Fruit fly (Drosophila melanogaster) whole organism, embryonic: ENCODE results near the gene CG13631.

ENCODE experiments used
- ATbp ChIP-seq: fragments of 200-800 bp; sonication (Bioruptor generic); optimal IDR thresholded peaks from 2 replicates; lab custom pipeline; 2017; ENCODE audit warnings: missing biosample characterization, mild to moderate bottlenecking, missing genetic modification characterization, missing genetic modification reagents
- Abd-B ChIP-seq: fragments of 200-800 bp; sonication (Bioruptor generic); optimal IDR thresholded peaks from 2 replicates; lab custom pipeline; 2018; ENCODE audit warnings: missing biosample characterization, mild to moderate bottlenecking, missing genetic modification characterization, moderate library complexity
- Aef1 ChIP-seq: fragments of 200-800 bp; sonication (Bioruptor generic); IDR thresholded peaks from 3 replicates; pipeline ENCODE4 v1.3.6; 2022; ENCODE audit warnings: missing biosample characterization, missing genetic modification characterization
- Bteb2 ChIP-seq: fragments of 200-800 bp; sonication (Bioruptor generic); optimal IDR thresholded peaks from 2 replicates; lab custom pipeline; 2016; ENCODE audit warnings: missing biosample characterization, missing genetic modification characterization
- CG11247 ChIP-seq: fragments of 200-800 bp; sonication (Bioruptor generic); IDR thresholded peaks from 2 replicates; pipeline ENCODE4 v1.3.6; 2022; ENCODE audit warnings: missing biosample characterization, missing genetic modification characterization
- CG11398 ChIP-seq: fragments of 200-800 bp; sonication (Bioruptor generic); optimal IDR thresholded peaks from 2 replicates; lab custom pipeline; 2016; ENCODE audit warnings: missing biosample characterization, missing genetic modification characterization
- CG12104 ChIP-seq: fragments of 200-800 bp; sonication (Bioruptor generic); optimal IDR thresholded peaks from 3 replicates; lab custom pipeline; 2016; ENCODE audit warnings: missing biosample characterization, missing genetic modification characterization
- CG12391 ChIP-seq: fragments of 200-800 bp; sonication (Bioruptor generic); optimal IDR thresholded peaks from 3 replicates; lab custom pipeline; 2018; ENCODE audit warnings: missing biosample characterization, mild to moderate bottlenecking, missing genetic modification characterization, moderate library complexity
- CG13123 ChIP-seq: fragments of 200-800 bp; sonication (Bioruptor generic); optimal IDR thresholded peaks from 2 replicates; lab custom pipeline; 2016; ENCODE audit warnings: missing biosample characterization, missing genetic modification characterization
- CG14860 ChIP-seq: fragments of 200-800 bp; sonication (Bioruptor generic); IDR thresholded peaks from 3 replicates; pipeline ENCODE4 v1.3.6; 2022; ENCODE audit warnings: missing biosample characterization, missing genetic modification characterization; ENCODE audit not compliant: partially characterized antibody
- CG1603 ChIP-seq: fragments of 200-800 bp; sonication (Bioruptor generic); optimal IDR thresholded peaks from 2 replicates; lab custom pipeline; 2019; ENCODE audit warnings: missing biosample characterization, mild to moderate bottlenecking, missing genetic modification characterization, moderate library complexity
- CG30431 ChIP-seq: fragments of 200-800 bp; sonication (Bioruptor generic); optimal IDR thresholded peaks from 2 replicates; lab custom pipeline; 2017; ENCODE audit warnings: missing biosample characterization, missing genetic modification characterization
- CG3847 ChIP-seq: fragments of 200-800 bp; sonication (Bioruptor generic); IDR thresholded peaks from 2 replicates; pipeline ENCODE4 v1.3.6; 2022; ENCODE audit warnings: missing biosample characterization, missing genetic modification characterization
- CG4282 ChIP-seq: fragments of 200-800 bp; sonication (Bioruptor generic); optimal IDR thresholded peaks from 2 replicates; lab custom pipeline; 2016; ENCODE audit warnings: missing biosample characterization, missing genetic modification characterization
- CG43689 ChIP-seq: fragments of 200-800 bp; sonication (Bioruptor generic); IDR thresholded peaks from 2 replicates; pipeline ENCODE4 v1.3.6; 2022; ENCODE audit warnings: missing biosample characterization, missing genetic modification characterization
- CG6272 ChIP-seq: fragments of 200-800 bp; sonication (Bioruptor generic); IDR thresholded peaks from 2 replicates; pipeline ENCODE4 v1.3.6; 2022; ENCODE audit warnings: missing biosample characterization, missing genetic modification characterization
- CG7745 ChIP-seq: fragments of 200-800 bp; sonication (Bioruptor generic); optimal IDR thresholded peaks from 2 replicates; lab custom pipeline; 2018; ENCODE audit warnings: missing biosample characterization, mild to moderate bottlenecking, missing genetic modification characterization, moderate library complexity
- CG9437 ChIP-seq: fragments of 200-800 bp; sonication (Bioruptor generic); optimal IDR thresholded peaks from 2 replicates; lab custom pipeline; 2018; ENCODE audit warnings: missing biosample characterization, mild to moderate bottlenecking, missing genetic modification characterization
- CTCF ChIP-seq: fragments of 200-800 bp; sonication (Bioruptor generic); optimal IDR thresholded peaks from 2 replicates; lab custom pipeline; 2017; ENCODE audit warnings: missing biosample characterization, mild to moderate bottlenecking, missing genetic modification characterization, moderate library complexity
- Dek ChIP-seq: fragments of 200-800 bp; sonication (Bioruptor generic); optimal IDR thresholded peaks from 3 replicates; lab custom pipeline; 2019; ENCODE audit warnings: missing biosample characterization, mild to moderate bottlenecking, missing genetic modification characterization, moderate library complexity
- Dip3 ChIP-seq: fragments of 200-800 bp; sonication (Bioruptor generic); optimal IDR thresholded peaks from 3 replicates; lab custom pipeline; 2016; ENCODE audit warnings: missing biosample characterization, missing genetic modification characterization
- Hand ChIP-seq: fragments of 200-800 bp; sonication (Bioruptor generic); optimal IDR thresholded peaks from 2 replicates; lab custom pipeline; 2017; ENCODE audit warnings: mild to moderate bottlenecking, missing biosample characterization, missing genetic modification reagents, missing genetic modification characterization
- HmgZ ChIP-seq: fragments of 200-800 bp; sonication (Bioruptor generic); optimal IDR thresholded peaks from 2 replicates; lab custom pipeline; 2018; ENCODE audit warnings: missing biosample characterization, mild to moderate bottlenecking, missing genetic modification characterization
- Med ChIP-seq: fragments of 200-800 bp; sonication (Bioruptor generic); peaks from one replicate; lab custom pipeline; 2016; ENCODE audit warnings: missing biosample characterization, missing genetic modification characterization, mild to moderate bottlenecking, inconsistent platforms, moderate library complexity
- Nf-YB ChIP-seq: fragments of 200-800 bp; sonication (Bioruptor generic); optimal IDR thresholded peaks from 3 replicates; lab custom pipeline; 2019; ENCODE audit warnings: missing biosample characterization, mild to moderate bottlenecking, missing genetic modification characterization, moderate library complexity
- Opbp ChIP-seq: fragments of 200-800 bp; sonication (Bioruptor generic); IDR thresholded peaks from 3 replicates; pipeline ENCODE4 v1.3.6; 2022; ENCODE audit warnings: missing biosample characterization, missing genetic modification characterization; ENCODE audit not compliant: partially characterized antibody
- Sry-β ChIP-seq: fragments of 200-800 bp; sonication (Bioruptor generic); optimal IDR thresholded peaks from 2 replicates; lab custom pipeline; 2018; ENCODE audit warnings: missing biosample characterization, mild to moderate bottlenecking, missing genetic modification characterization, moderate library complexity
- TFAM ChIP-seq: fragments of 200-800 bp; sonication (Bioruptor generic); optimal IDR thresholded peaks from 2 replicates; lab custom pipeline; 2017; ENCODE audit warnings: missing biosample characterization, missing genetic modification characterization, inconsistent platforms
- Trl ChIP-seq, 3 experiments: fragments of >200 bp in 2 of 3; fragments of 200-800 bp in 1 of 3; sonication (Bioruptor generic) in 1 of 3; optimal IDR thresholded peaks; 2 replicates in 1 of 3; 3 replicates in 2 of 3; lab custom pipeline; 2016 to 2017; ENCODE audit warnings: missing biosample characterization in 1 of 3, missing genetic modification characterization in 1 of 3
- chif ChIP-seq, 2 experiments: fragments of 200-800 bp; sonication (Bioruptor generic); optimal IDR thresholded peaks; 3 replicates each; lab custom pipeline; 2016; ENCODE audit warnings: missing biosample characterization in 2 of 2, missing genetic modification characterization in 2 of 2
- cwo ChIP-seq: fragments of 200-800 bp; sonication (Bioruptor generic); optimal IDR thresholded peaks from 3 replicates; lab custom pipeline; 2017; ENCODE audit warnings: missing biosample characterization, missing genetic modification characterization, mild to moderate bottlenecking, moderate library complexity, missing genetic modification reagents
- dan ChIP-seq: fragments of 200-800 bp; sonication (Bioruptor generic); IDR thresholded peaks from 2 replicates; pipeline ENCODE4 v1.3.6; 2022; ENCODE audit warnings: missing biosample characterization, missing genetic modification characterization
- dimm ChIP-seq: fragments of 200-800 bp; sonication (Bioruptor generic); IDR thresholded peaks from 2 replicates; pipeline ENCODE4 v1.3.6; 2022; ENCODE audit warnings: missing biosample characterization, missing genetic modification characterization
- ems ChIP-seq: fragments of 200-800 bp; sonication (Bioruptor generic); optimal IDR thresholded peaks from 3 replicates; lab custom pipeline; 2016; ENCODE audit warnings: missing biosample characterization, missing genetic modification characterization
- insv ChIP-seq, 2 experiments: fragments of 200-800 bp; sonication (Bioruptor generic); optimal IDR thresholded peaks; 3 replicates each; lab custom pipeline; 2016 to 2018; ENCODE audit warnings: missing biosample characterization in 2 of 2, missing genetic modification characterization in 2 of 2
- jing ChIP-seq: fragments of 200-800 bp; sonication (Bioruptor generic); optimal IDR thresholded peaks from 2 replicates; lab custom pipeline; 2018; ENCODE audit warnings: missing biosample characterization, mild to moderate bottlenecking, missing genetic modification characterization
- lab ChIP-seq: fragments of 200-800 bp; sonication (Bioruptor generic); optimal IDR thresholded peaks from 3 replicates; lab custom pipeline; 2017; ENCODE audit warnings: missing biosample characterization, missing genetic modification characterization, mild to moderate bottlenecking, moderate library complexity, missing genetic modification reagents
- phol ChIP-seq: fragments of 200-800 bp; sonication (Bioruptor generic); optimal IDR thresholded peaks from 3 replicates; lab custom pipeline; 2018; ENCODE audit warnings: missing biosample characterization, mild to moderate bottlenecking, missing genetic modification characterization, moderate library complexity
- prd ChIP-seq, 3 experiments: fragments of >200 bp in 2 of 3; fragments of 200-800 bp in 1 of 3; sonication (Bioruptor generic) in 1 of 3; optimal IDR thresholded peaks in 2 of 3; IDR thresholded peaks in 1 of 3; 2 replicates in 2 of 3; 3 replicates in 1 of 3; pipeline versions ENCODE4 v1.3.6 to Lab custom; 2017 to 2022; ENCODE audit warnings: missing biosample characterization in 1 of 3, missing genetic modification characterization in 1 of 3
- pros ChIP-seq: fragments of 200-800 bp; sonication (Bioruptor generic); optimal IDR thresholded peaks from 3 replicates; lab custom pipeline; 2019; ENCODE audit warnings: missing biosample characterization, mild to moderate bottlenecking, missing genetic modification characterization, moderate library complexity
- ranshi ChIP-seq: fragments of 200-800 bp; sonication (Bioruptor generic); IDR thresholded peaks from 2 replicates; pipeline ENCODE4 v1.3.6; 2022; ENCODE audit warnings: missing biosample characterization, missing genetic modification characterization
- schlank ChIP-seq: fragments of 200-800 bp; sonication (Bioruptor generic); optimal IDR thresholded peaks from 2 replicates; lab custom pipeline; 2018; ENCODE audit warnings: missing biosample characterization, mild to moderate bottlenecking, missing genetic modification characterization
- sna ChIP-seq: fragments of 200-800 bp; sonication (Bioruptor generic); IDR thresholded peaks from 2 replicates; pipeline ENCODE4 v1.3.6; 2022; ENCODE audit warnings: missing biosample characterization, missing genetic modification characterization; ENCODE audit not compliant: partially characterized antibody
- stc ChIP-seq: fragments of 200-800 bp; sonication (Bioruptor generic); IDR thresholded peaks from 2 replicates; pipeline ENCODE4 v1.3.6; 2022; ENCODE audit warnings: missing biosample characterization, missing genetic modification characterization
- tna ChIP-seq: fragments of 200-800 bp; sonication (Bioruptor generic); IDR thresholded peaks from 2 replicates; pipeline ENCODE4 v1.3.6; 2022; ENCODE audit warnings: missing biosample characterization, missing genetic modification characterization; ENCODE audit not compliant: partially characterized antibody
- tup ChIP-seq: fragments of 200-800 bp; sonication (Bioruptor generic); optimal IDR thresholded peaks from 2 replicates; lab custom pipeline; 2016; ENCODE audit warnings: missing biosample characterization, mild to moderate bottlenecking, missing genetic modification characterization, moderate library complexity
- tx ChIP-seq: fragments of 200-800 bp; sonication (Bioruptor generic); optimal IDR thresholded peaks from 2 replicates; lab custom pipeline; 2016; ENCODE audit warnings: missing biosample characterization, missing genetic modification characterization
- vvl ChIP-seq: fragments of 200-800 bp; sonication (Bioruptor generic); IDR thresholded peaks from 2 replicates; pipeline ENCODE4 v1.3.6; 2022; ENCODE audit warnings: missing biosample characterization, missing genetic modification characterization

The CG13631 gene

dm6 chr3R:24816993-24817854 lies 48.1 kb downstream of the CG13631 start, which contains the start of the genes CG5808 and Saf-B (continued):
- peak; percentile 41; the same call in 1 of the 2 replicates for TF ChIP-seq CG3847 (GFP tag; lab: Robert Waterston, UW)
- no peak for TF ChIP-seq Trl (optimal IDR thresholded peaks at IDR 0.05; lab: Kevin White, UChicago)
- TF ChIP-seq Trl (GFP tag; optimal IDR thresholded peaks at IDR 0.05; lab: Kevin White, UChicago) = no peak
- no peak for TF ChIP-seq chif (GFP tag; optimal IDR thresholded peaks at IDR 0.05; lab: Kevin White, UChicago)
- TF ChIP-seq tx (GFP tag; lab: Kevin White, UChicago) = no peak
- no peak for TF ChIP-seq CG1603 (tag; lab: Kevin White, UChicago)
- TF ChIP-seq TFAM (GFP tag; lab: Kevin White, UChicago) = no peak
- no peak for TF ChIP-seq dimm (GFP tag; lab: Robert Waterston, UW)
- TF ChIP-seq Dek (tag; lab: Kevin White, UChicago) = peak; percentile 33
- TF ChIP-seq ems (GFP tag; lab: Kevin White, UChicago) = no peak
- TF ChIP-seq prd (optimal IDR thresholded peaks at IDR 0.05; lab: Kevin White, UChicago) = no peak
- peak; percentile 65 for TF ChIP-seq prd (GFP tag; IDR thresholded peaks at IDR 0.05; lab: Robert Waterston, UW)
- TF ChIP-seq lab (GFP tag; lab: Kevin White, UChicago) = no peak
- peak; percentile 94 for TF ChIP-seq phol (tag; lab: Kevin White, UChicago)
- peak; percentile 92 for TF ChIP-seq CG14860 (GFP tag; lab: Robert Waterston, UW)
- TF ChIP-seq Dip3 (GFP tag; lab: Kevin White, UChicago) = no peak
- TF ChIP-seq Bteb2 (GFP tag; lab: Kevin White, UChicago) = no peak
- TF ChIP-seq schlank (tag; lab: Kevin White, UChicago) = no peak
- no peak for TF ChIP-seq Abd-B (GFP tag; lab: Kevin White, UChicago)
- no peak for TF ChIP-seq ranshi (GFP tag; lab: Robert Waterston, UW)
- TF ChIP-seq CTCF (GFP tag; lab: Kevin White, UChicago) = no peak
- no peak for TF ChIP-seq stc (GFP tag; lab: Robert Waterston, UW)
- no peak for TF ChIP-seq CG13123
- no peak for TF ChIP-seq jing (GFP tag; lab: Kevin White, UChicago)
- no peak for TF ChIP-seq ATbp (GFP tag; lab: Kevin White, UChicago)
- no peak for TF ChIP-seq pros (GFP tag; lab: Kevin White, UChicago)
- TF ChIP-seq Sry-β (GFP tag; lab: Kevin White, UChicago) = peak; percentile 10
- no peak for TF ChIP-seq CG6272 (GFP tag; lab: Robert Waterston, UW)
- no peak for TF ChIP-seq tup (GFP tag; lab: Kevin White, UChicago)
- TF ChIP-seq Nf-YB (GFP tag; lab: Kevin White, UChicago) = no peak
- TF ChIP-seq CG11247 (GFP tag; lab: Robert Waterston, UW) = no peak
- peak; percentile 86 for TF ChIP-seq CG9437 (GFP tag; lab: Kevin White, UChicago)
- peak; percentile 69 for TF ChIP-seq CG12391 (tag; lab: Kevin White, UChicago)
- peak; percentile 68 for TF ChIP-seq vvl
- peak; percentile 83 for TF ChIP-seq tna (GFP tag; lab: Robert Waterston, UW)
- TF ChIP-seq insv (GFP tag; optimal IDR thresholded peaks at IDR 0.05; lab: Kevin White, UChicago) = no peak
- no peak for TF ChIP-seq Hand (GFP tag; lab: Kevin White, UChicago)
- TF ChIP-seq cwo = no peak
- no peak for TF ChIP-seq CG4282 (GFP tag; lab: Kevin White, UChicago)
- peak; percentile 42 for TF ChIP-seq Aef1 (GFP tag; lab: Robert Waterston, UW)
- no peak for TF ChIP-seq HmgZ (tag; lab: Kevin White, UChicago)
- peak; percentile 78 for TF ChIP-seq Med
- peak; percentile 56 for TF ChIP-seq sna (GFP tag; lab: Robert Waterston, UW)
- peak; percentile 74 for TF ChIP-seq CG12104 (GFP tag; lab: Kevin White, UChicago)
- TF ChIP-seq CG11398 (GFP tag; lab: Kevin White, UChicago) = no peak
- peak; percentile 80 for TF ChIP-seq Opbp (GFP tag; lab: Robert Waterston, UW)
- no peak for TF ChIP-seq CG43689 (GFP tag; lab: Robert Waterston, UW)
- no peak for TF ChIP-seq CG7745 (tag; lab: Kevin White, UChicago)
- no peak for TF ChIP-seq CG30431
- no peak for TF ChIP-seq dan (GFP tag; lab: Robert Waterston, UW)
